Worm (Caenorhabditis elegans): ENCODE results near the gene W05E10.2.
A peak's percentile ranks its signal among the peaks of the same experiment; 100 is the strongest.

Gene W05E10.2

ce11 chrV:11715797-11716196 is 28.8 kb downstream of the W05E10.2 start, which contains the start of gene tre-3:
tre-3 (minus strand) TSS chrV:11715903.
- TF ChIP-seq lsy-2 (tag; optimal IDR thresholded peaks at IDR 0.05) (no peak), efl-1 (optimal IDR thresholded peaks at IDR 0.05) (no peak), efl-1 (GFP tag; optimal IDR thresholded peaks at IDR 0.05 in 1 of 2) (peak in 1 of 2 experiments; percentile 51), elt-2 (tag; optimal IDR thresholded peaks at IDR 0.05) (peak; percentile 29)

- TF ChIP-seq elt-2 (tag; optimal IDR thresholded peaks at IDR 0.05) = peak; percentile 53
- no peak for TF ChIP-seq nhr-77 (tag; optimal IDR thresholded peaks at IDR 0.05)
These were observed 30.0 kb downstream of the W05E10.2 start for ce11 chrV:11716930-11717329.

ce11 chrV:11722858-11723257 is 35.9 kb downstream of the W05E10.2 start:
- TF ChIP-seq dpl-1 (GFP tag; optimal IDR thresholded peaks at IDR 0.05) (no peak), ceh-63 (GFP tag; optimal IDR thresholded peaks at IDR 0.05) (no peak), tlp-1 (tag; optimal IDR thresholded peaks at IDR 0.05) (no peak), hlh-17 (GFP tag; optimal IDR thresholded peaks at IDR 0.05; ENCODE audit: borderline replicate concordance) (no peak), efl-1 (optimal IDR thresholded peaks at IDR 0.05) (no peak), efl-1 (GFP tag; optimal IDR thresholded peaks at IDR 0.05 in 1 of 2) (peak in 1 of 2 experiments; percentile 68), swsn-7 (tag; optimal IDR thresholded peaks at IDR 0.05) (no peak), lin-39 (tag; optimal IDR thresholded peaks at IDR 0.05) (no peak), ets-5 (GFP tag; IDR thresholded peaks at IDR 0.05) (no peak), egl-27 (tag; optimal IDR thresholded peaks at IDR 0.05) (no peak)

- TF ChIP-seq efl-3 (GFP tag; optimal IDR thresholded peaks at IDR 0.05) (no peak), nhr-85 (tag) (no peak), ceh-90 (tag; optimal IDR thresholded peaks at IDR 0.05) (no peak), zip-4 (GFP tag; optimal IDR thresholded peaks at IDR 0.05) (no peak), nhr-12 (tag; optimal IDR thresholded peaks at IDR 0.05) (no peak), grh-1 (GFP tag; IDR thresholded peaks at IDR 0.05) (no peak), egl-27 (tag; optimal IDR thresholded peaks at IDR 0.05) (no peak), pag-3 (tag; optimal IDR thresholded peaks at IDR 0.05; ENCODE audit: borderline replicate concordance, insufficient read depth) (no peak), swsn-7 (tag; optimal IDR thresholded peaks at IDR 0.05) (no peak), snpc-4 (tag; optimal IDR thresholded peaks at IDR 0.05) (no peak), unc-86 (tag; optimal IDR thresholded peaks at IDR 0.05) (no peak), nhr-237 (tag; optimal IDR thresholded peaks at IDR 0.05) (no peak), elt-3 (tag; optimal IDR thresholded peaks at IDR 0.05) (no peak), C34B4.2 (tag; optimal IDR thresholded peaks at IDR 0.05) (no peak), blmp-1 (tag; optimal IDR thresholded peaks at IDR 0.05) (no peak), fkh-10 (GFP tag; optimal IDR thresholded peaks at IDR 0.05) (no peak)
These were observed 39.0 kb downstream of the W05E10.2 start, which contains the start of gene daf-11 for ce11 chrV:11725971-11726370. daf-11 (minus strand) TSS chrV:11726071.

- TF ChIP-seq lin-35 (GFP tag; optimal IDR thresholded peaks at IDR 0.05) (no peak), fkh-10 (GFP tag; optimal IDR thresholded peaks at IDR 0.05) (no peak), dpl-1 (GFP tag; optimal IDR thresholded peaks at IDR 0.05) (no peak), C34B4.2 (tag; optimal IDR thresholded peaks at IDR 0.05) (no peak), nhr-71 (tag; optimal IDR thresholded peaks at IDR 0.05) (no peak)
These were observed 43.1 kb downstream of the W05E10.2 start, which contains the start of gene rhr-2 for ce11 chrV:11730060-11730459. rhr-2 (minus strand) TSS chrV:11730160.

- TF ChIP-seq aha-1 (tag; optimal IDR thresholded peaks at IDR 0.05) = no peak
- no peak for TF ChIP-seq lin-15B (tag; optimal IDR thresholded peaks at IDR 0.05)
- no peak for TF ChIP-seq pag-3 (tag; optimal IDR thresholded peaks at IDR 0.05; ENCODE audit: borderline replicate concordance, insufficient read depth)
- TF ChIP-seq Y116A8C.19 (tag; optimal IDR thresholded peaks at IDR 0.05; ENCODE audit: borderline replicate concordance) = no peak
- TF ChIP-seq nhr-12 (tag; optimal IDR thresholded peaks at IDR 0.05) = no peak
- TF ChIP-seq efl-1 (optimal IDR thresholded peaks at IDR 0.05) = no peak
- TF ChIP-seq efl-1 (GFP tag; optimal IDR thresholded peaks at IDR 0.05 in 1 of 2) = peak in 1 of 2 experiments; percentile 22
These were observed 45.1 kb downstream of the W05E10.2 start for ce11 chrV:11732049-11732448.
